Worm (Caenorhabditis elegans): Measurements from ENCODE around the gene asna-1.

DNA sequence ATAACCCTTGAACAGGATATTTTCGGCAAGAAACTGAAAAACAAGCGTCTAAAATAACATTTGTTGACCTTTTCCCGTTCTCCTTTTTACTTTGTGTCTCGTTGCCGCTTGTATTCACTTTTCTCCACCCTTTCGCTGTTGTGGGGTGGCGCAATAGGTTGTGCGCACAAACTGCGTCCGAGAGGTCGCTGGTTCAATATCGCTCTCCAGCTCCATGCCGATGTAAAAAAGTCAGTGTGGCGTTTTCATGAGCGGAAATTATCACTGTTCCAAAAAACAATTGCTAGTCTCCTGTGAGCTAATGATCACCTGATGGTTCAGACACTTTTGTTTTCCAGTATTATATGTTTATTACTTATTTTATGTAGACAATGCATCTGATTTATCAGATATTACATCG is 42.7 kb downstream of the asna-1 start:
- TF ChIP-seq D2030.7 (GFP tag; IDR thresholded peaks at IDR 0.05): peak; percentile 80
- no peak for TF ChIP-seq chd-7 (tag; optimal IDR thresholded peaks at IDR 0.05)
- no peak for TF ChIP-seq unc-62 (GFP tag; optimal IDR thresholded peaks at IDR 0.05)
- no peak for TF ChIP-seq nfya-1 (tag; optimal IDR thresholded peaks at IDR 0.05; ENCODE audit: borderline replicate concordance, insufficient read depth)
- TF ChIP-seq mcd-1 (GFP tag; IDR thresholded peaks at IDR 0.05): no peak
- peak; percentile 46 for TF ChIP-seq F57C9.4 (tag; optimal IDR thresholded peaks at IDR 0.05)
- peak; percentile 47 for TF ChIP-seq snpc-4 (GFP tag; optimal IDR thresholded peaks at IDR 0.05)
- peak in 3 of 4 experiments; percentile 65 to 80 (median 66) for TF ChIP-seq snpc-4 (tag; optimal IDR thresholded peaks at IDR 0.05)
- no peak for TF ChIP-seq nfya-2 (GFP tag; IDR thresholded peaks at IDR 0.05)
- TF ChIP-seq lin-54 (GFP tag; optimal IDR thresholded peaks at IDR 0.05): no peak
- peak; percentile 39 for TF ChIP-seq unc-130 (GFP tag; optimal IDR thresholded peaks at IDR 0.05)
- no peak for TF ChIP-seq ama-1 (optimal IDR thresholded peaks at IDR 0.05)
- peak; percentile 58 to 64 for TF ChIP-seq ama-1 (GFP tag; optimal IDR thresholded peaks at IDR 0.05)
- TF ChIP-seq hlh-26 (GFP tag; conservative IDR thresholded peaks at IDR 0.05): no peak
